Fruit fly (Drosophila melanogaster): Measurements from ENCODE around the gene Prosalpha6.

DNA sequence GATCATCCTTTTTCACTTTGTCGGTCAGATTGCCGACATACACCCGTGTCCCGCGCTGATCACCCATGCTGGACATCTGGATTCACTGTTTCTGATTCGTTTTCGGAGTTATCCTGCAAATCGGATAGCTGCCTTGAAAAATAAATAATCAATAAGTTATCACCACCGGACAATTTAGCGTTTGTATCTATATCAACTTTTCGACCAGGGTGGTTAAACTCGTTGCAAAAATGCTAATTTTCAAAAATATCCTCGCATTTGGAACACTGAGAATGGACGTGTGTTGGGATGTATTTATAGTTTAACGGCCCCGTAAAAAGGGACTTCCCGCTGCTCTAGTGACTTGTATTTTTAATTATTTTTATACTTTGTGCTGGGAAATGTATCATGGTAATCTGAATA lies 42.2 kb downstream of the Prosalpha6 start, which contains the start of gene Rsf1:
- no peak for TF ChIP-seq psq (optimal IDR thresholded peaks at IDR 0.05)
- no peak for TF ChIP-seq Sin3A (optimal IDR thresholded peaks at IDR 0.05)
- no peak for TF ChIP-seq insv (optimal IDR thresholded peaks at IDR 0.05)
- no peak for TF ChIP-seq ttk (optimal IDR thresholded peaks at IDR 0.05)
- TF ChIP-seq h (optimal IDR thresholded peaks at IDR 0.05), result no peak
- no peak for TF ChIP-seq Myc (optimal IDR thresholded peaks at IDR 0.05)

Data from Kc167 (cell line).